Worm (Caenorhabditis elegans): ENCODE measurements around the gene T14B4.8.

DNA sequence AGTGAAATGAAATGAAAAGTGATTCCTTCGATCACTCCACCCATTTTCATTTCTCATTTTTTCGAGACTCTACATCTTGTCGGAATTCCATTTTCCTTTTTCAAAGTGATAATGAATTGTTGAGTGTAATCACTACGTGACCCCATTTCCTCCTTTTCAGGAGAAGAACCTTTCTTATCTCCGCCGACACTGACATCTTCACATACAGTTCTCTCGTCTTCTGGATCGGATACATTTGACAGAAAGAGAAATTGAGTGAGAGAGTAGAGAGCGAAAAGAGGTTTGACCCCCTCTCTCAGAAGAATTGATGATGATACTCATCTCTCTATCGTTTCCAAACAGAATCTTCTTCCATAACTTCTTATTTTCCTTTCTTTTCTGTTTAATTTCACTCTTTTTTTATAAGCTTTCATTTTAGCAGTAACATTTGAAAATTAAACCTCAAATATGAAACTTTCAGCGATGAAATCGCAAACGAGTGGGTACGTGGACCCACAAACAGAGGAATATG is 15.3 kb downstream of the T14B4.8 start, which contains the start of gene dpy-2:
- TF ChIP-seq ama-1 (optimal IDR thresholded peaks at IDR 0.05) (no peak), aly-1 (tag; optimal IDR thresholded peaks at IDR 0.05) (no peak), ceh-13 (GFP tag; optimal IDR thresholded peaks at IDR 0.05) (no peak), F13C5.2 (tag; optimal IDR thresholded peaks at IDR 0.05) (no peak), scrt-1 (GFP tag; IDR thresholded peaks at IDR 0.05) (no peak), flt-1 (GFP tag; IDR thresholded peaks at IDR 0.05) (no peak), pes-1 (GFP tag; IDR thresholded peaks at IDR 0.05) (no peak), B0310.2 (tag; optimal IDR thresholded peaks at IDR 0.05) (no peak)
